Worm (Caenorhabditis elegans) whole organism, young adult: ENCODE measurements around the gene R04B5.5.

Source experiments
- C17E4.6 ChIP-seq: fragments of 200-800 bp; sonication (Bioruptor generic); IDR thresholded peaks from 2 replicates; pipeline ENCODE4 v1.3.6; 2022; ENCODE audit warnings: missing genetic modification reagents, missing genetic modification characterization, missing compliant biosample characterization
- F57A8.1 ChIP-seq: fragments of 200-800 bp; sonication (Bioruptor generic); optimal IDR thresholded peaks from 2 replicates; lab custom pipeline; 2018; ENCODE audit warnings: mild to moderate bottlenecking, missing genetic modification characterization, moderate library complexity, missing compliant biosample characterization
- F57C9.4 ChIP-seq: sonication (generic microtip); optimal IDR thresholded peaks from 2 replicates; lab custom pipeline; 2017; ENCODE audit warnings: mild to moderate bottlenecking, missing genetic modification characterization, missing compliant biosample characterization
- K12H6.12 ChIP-seq: fragments of 200-800 bp; sonication (Bioruptor generic); optimal IDR thresholded peaks from 2 replicates; lab custom pipeline; 2018; ENCODE audit warnings: mild to moderate bottlenecking, missing genetic modification characterization, missing compliant biosample characterization
- Y53G8AR.9 ChIP-seq: fragments of 200-800 bp; sonication (Bioruptor generic); conservative IDR thresholded peaks from 2 replicates; pipeline ENCODE4 v1.3.6; 2022; ENCODE audit warnings: missing genetic modification reagents, missing genetic modification characterization, missing compliant biosample characterization
- atf-7 ChIP-seq: sonication (generic microtip); optimal IDR thresholded peaks from 2 replicates; lab custom pipeline; 2017; ENCODE audit warnings: mild to moderate bottlenecking, missing genetic modification characterization, missing compliant biosample characterization
- bed-1 ChIP-seq: fragments of 200-800 bp; sonication (Bioruptor generic); IDR thresholded peaks from 2 replicates; pipeline ENCODE4 v1.3.6; 2022; ENCODE audit warnings: missing genetic modification reagents, missing genetic modification characterization, missing compliant biosample characterization
- ceh-100 ChIP-seq: fragments of 200-800 bp; sonication (Bioruptor generic); IDR thresholded peaks from 2 replicates; pipeline ENCODE4 v1.3.6; 2022; ENCODE audit warnings: missing genetic modification reagents, missing genetic modification characterization, missing compliant biosample characterization
- chd-7 ChIP-seq: sonication (generic microtip); optimal IDR thresholded peaks from 2 replicates; lab custom pipeline; 2016; ENCODE audit warnings: mild to moderate bottlenecking, missing genetic modification characterization, moderate library complexity, missing compliant biosample characterization
- lin-35 ChIP-seq, 3 experiments: fragments of 150-350 bp in 2 of 3; sonication (generic microtip) in 1 of 3; optimal IDR thresholded peaks; 2 replicates each; lab custom pipeline; 2014 to 2018; ENCODE audit warnings: missing biosample characterization in 3 of 3, missing genetic modification characterization in 3 of 3, missing genetic modification reagents in 3 of 3
- nfya-1 ChIP-seq: sonication (generic microtip); optimal IDR thresholded peaks from 2 replicates; lab custom pipeline; 2017; ENCODE audit warnings: antibody characterized with exemption, missing compliant biosample characterization, missing genetic modification characterization, borderline replicate concordance; ENCODE audit not compliant: insufficient read depth
- rcor-1 ChIP-seq: fragments of 200-800 bp; sonication (Bioruptor generic); IDR thresholded peaks from 2 replicates; pipeline ENCODE4 v1.3.6; 2022; ENCODE audit warnings: missing genetic modification reagents, missing genetic modification characterization, missing compliant biosample characterization
- snpc-3.4 ChIP-seq: sonication (generic microtip); optimal IDR thresholded peaks from 2 replicates; lab custom pipeline; 2017; ENCODE audit warnings: missing genetic modification characterization, mild to moderate bottlenecking, missing compliant biosample characterization, antibody characterized with exemption, moderate library complexity, missing genotype, missing genetic modification reagents
- snpc-4 ChIP-seq, 5 experiments: fragments of 150-350 bp in 1 of 5; sonication (generic microtip) in 4 of 5; optimal IDR thresholded peaks; 2 replicates each; lab custom pipeline; 2014 to 2018; ENCODE audit warnings: missing genetic modification characterization in 5 of 5, missing biosample characterization in 3 of 5, antibody characterized with exemption in 2 of 5, mild to moderate bottlenecking in 2 of 5, missing compliant biosample characterization in 2 of 5, missing genotype in 2 of 5, moderate library complexity in 2 of 5, missing genetic modification reagents in 1 of 5

DNA sequence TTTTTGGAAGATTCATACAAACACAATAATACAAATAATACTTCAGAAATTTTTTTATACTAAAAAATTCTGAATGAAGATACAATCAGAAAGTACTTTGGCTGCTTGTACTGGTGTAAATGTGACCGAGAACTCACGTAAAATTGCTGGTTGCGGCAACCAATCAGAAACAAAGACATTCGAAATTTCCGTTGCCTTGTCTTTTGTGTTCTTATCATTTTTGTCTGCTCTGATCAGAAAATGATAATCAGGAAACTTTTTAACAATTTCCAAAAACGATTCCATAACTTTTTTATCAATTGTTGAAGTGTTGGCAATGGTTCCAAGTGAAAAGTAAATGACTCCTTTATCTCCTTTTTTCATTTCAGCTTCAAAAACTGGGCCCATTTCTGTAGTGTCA, 9.7 kb downstream of the R04B5.5 start:
- TF ChIP-seq snpc-4 (GFP tag; optimal IDR thresholded peaks at IDR 0.05; lab: Kevin White, UChicago), result no peak
- no peak for TF ChIP-seq snpc-4 (tag; optimal IDR thresholded peaks at IDR 0.05; lab: Kevin White, UChicago)
- no peak for TF ChIP-seq rcor-1 (GFP tag; lab: Robert Waterston, UW)
- no peak for TF ChIP-seq lin-35 (GFP tag; optimal IDR thresholded peaks at IDR 0.05; lab: Kevin White, UChicago)
- TF ChIP-seq ceh-100 (GFP tag; lab: Robert Waterston, UW), result no peak
- TF ChIP-seq F57A8.1, result no peak
- TF ChIP-seq bed-1, result no peak
- TF ChIP-seq Y53G8AR.9, result no peak
- no peak for TF ChIP-seq nfya-1 (tag; lab: Kevin White, UChicago)
- TF ChIP-seq F57C9.4 (tag; lab: Kevin White, UChicago), result no peak
- no peak for TF ChIP-seq C17E4.6
- TF ChIP-seq chd-7 (tag; lab: Kevin White, UChicago), result no peak
- TF ChIP-seq K12H6.12 (tag; lab: Kevin White, UChicago), result no peak
- no peak for TF ChIP-seq atf-7
- no peak for TF ChIP-seq snpc-3.4 (tag; lab: Kevin White, UChicago)
